Worm (Caenorhabditis elegans) whole organism, midembryonic: ENCODE results near the gene pqn-75.

Experiments used
- T22C8.4 ChIP-seq: fragments of 200-800 bp; sonication (Bioruptor generic); IDR thresholded peaks from 2 replicates; pipeline ENCODE4 v1.3.6; 2022; ENCODE audit warnings: missing genetic modification characterization, missing compliant biosample characterization
- cog-1 ChIP-seq: sonication (generic microtip); optimal IDR thresholded peaks from 2 replicates; lab custom pipeline; 2016; ENCODE audit warnings: missing genetic modification characterization, missing compliant biosample characterization
- flt-1 ChIP-seq: fragments of 200-800 bp; sonication (Bioruptor generic); IDR thresholded peaks from 2 replicates; pipeline ENCODE4 v1.3.6; 2022; ENCODE audit warnings: missing genetic modification characterization, missing compliant biosample characterization
- klf-2 ChIP-seq: fragments of 200-800 bp; sonication (Bioruptor generic); conservative IDR thresholded peaks from 2 replicates; pipeline ENCODE4 v1.3.6; 2022; ENCODE audit warnings: missing genetic modification reagents, missing genetic modification characterization, missing compliant biosample characterization
- med-1 ChIP-seq: sonication (generic microtip); optimal IDR thresholded peaks from 2 replicates; lab custom pipeline; 2017; ENCODE audit warnings: missing genetic modification characterization, mild to moderate bottlenecking, missing compliant biosample characterization, antibody characterized with exemption, missing genetic modification reagents; ENCODE audit not compliant: insufficient read depth
- ref-1 ChIP-seq: fragments of 200-800 bp; sonication (Bioruptor generic); conservative IDR thresholded peaks from 2 replicates; pipeline ENCODE4 v1.3.6; 2022; ENCODE audit warnings: missing genetic modification reagents, missing genetic modification characterization, missing compliant biosample characterization
- tab-1 ChIP-seq: fragments of 200-800 bp; sonication (Bioruptor generic); IDR thresholded peaks from 2 replicates; pipeline ENCODE4 v1.3.6; 2022; ENCODE audit warnings: missing genetic modification characterization, missing compliant biosample characterization
- ztf-23 ChIP-seq: fragments of 200-800 bp; sonication (Bioruptor generic); IDR thresholded peaks from 2 replicates; pipeline ENCODE4 v1.3.6; 2022; ENCODE audit warnings: missing genetic modification reagents, missing genetic modification characterization, missing compliant biosample characterization
- ztf-29 ChIP-seq: fragments of 200-800 bp; sonication (Bioruptor generic); IDR thresholded peaks from 2 replicates; pipeline ENCODE4 v1.3.6; 2022; ENCODE audit warnings: missing genetic modification reagents, missing genetic modification characterization, missing compliant biosample characterization

The pqn-75 gene

ce11 chrIV:4072027-4072426 lies at the start of gene pqn-75:
pqn-75 (plus strand) TSS chrIV:4072327.
- TF ChIP-seq klf-2 (GFP tag; lab: Robert Waterston, UW) (no peak), ztf-23 (GFP tag; lab: Robert Waterston, UW) (no peak), T22C8.4 (GFP tag; lab: Robert Waterston, UW) (no peak), flt-1 (GFP tag; lab: Robert Waterston, UW) (no peak), ztf-29 (no peak), med-1 (GFP tag; lab: Kevin White, UChicago) (no peak), ref-1 (GFP tag; lab: Robert Waterston, UW) (no peak), tab-1 (GFP tag; lab: Robert Waterston, UW) (no peak)

DNA sequence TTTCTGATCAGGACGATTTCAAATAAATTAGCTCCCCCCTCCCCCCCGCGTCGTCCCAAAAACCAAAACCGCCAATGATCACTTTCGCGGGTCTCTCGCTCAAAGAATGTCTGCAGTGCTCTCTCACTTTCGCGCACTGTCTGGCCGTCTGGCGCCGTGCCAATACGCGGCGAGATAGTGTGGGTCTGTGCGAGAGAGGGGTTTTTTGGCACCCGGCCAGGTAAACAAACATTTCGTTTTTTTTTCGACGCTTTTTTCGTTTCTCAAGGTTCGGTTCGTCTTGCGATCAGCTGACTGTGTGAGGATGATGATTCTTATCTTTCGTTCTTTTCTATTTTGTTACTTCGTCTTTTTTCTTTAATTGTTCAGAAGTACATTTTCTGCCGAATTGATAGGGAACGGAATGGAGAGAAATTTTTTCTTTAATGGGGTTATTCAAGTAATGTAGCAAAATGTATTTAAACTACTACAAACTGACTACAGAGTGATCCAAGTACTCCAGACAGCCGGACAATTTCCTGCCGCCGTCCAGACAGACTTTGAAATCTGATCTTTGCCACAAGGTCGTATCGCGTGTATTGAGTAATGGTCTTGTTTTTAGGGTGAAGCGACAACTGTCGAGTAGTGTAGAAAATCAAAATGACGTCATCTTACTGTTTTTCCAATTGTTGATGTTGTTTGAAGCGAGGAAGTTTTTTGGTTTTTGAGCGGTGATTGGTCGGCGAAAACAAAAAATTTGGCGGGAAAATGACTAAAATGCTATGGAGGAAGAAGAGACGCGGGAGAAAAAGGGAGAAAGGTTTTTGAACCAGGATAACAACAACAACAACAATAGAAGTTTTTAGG lies 47.7 kb upstream of the pqn-75 start:
- TF ChIP-seq ztf-29 = no peak
- no peak for TF ChIP-seq flt-1 (GFP tag; lab: Robert Waterston, UW)
- TF ChIP-seq ref-1 (GFP tag; lab: Robert Waterston, UW) = no peak
- TF ChIP-seq cog-1 (tag; lab: Kevin White, UChicago) = no peak
- no peak for TF ChIP-seq tab-1 (GFP tag; lab: Robert Waterston, UW)
- TF ChIP-seq T22C8.4 (GFP tag; lab: Robert Waterston, UW) = no peak
- TF ChIP-seq klf-2 (GFP tag; lab: Robert Waterston, UW) = no peak
- TF ChIP-seq med-1 (GFP tag; lab: Kevin White, UChicago) = no peak
- no peak for TF ChIP-seq ztf-23 (GFP tag; lab: Robert Waterston, UW)

- TF ChIP-seq klf-2 (GFP tag; lab: Robert Waterston, UW) (no peak), ztf-29 (no peak), med-1 (GFP tag; lab: Kevin White, UChicago) (no peak), T22C8.4 (GFP tag; lab: Robert Waterston, UW) (no peak), flt-1 (GFP tag; lab: Robert Waterston, UW) (no peak), cog-1 (tag; lab: Kevin White, UChicago) (no peak), tab-1 (GFP tag; lab: Robert Waterston, UW) (no peak), ref-1 (GFP tag; lab: Robert Waterston, UW) (no peak), ztf-23 (GFP tag; lab: Robert Waterston, UW) (no peak)
Measured at ce11 chrIV:4025923-4026322, 46.2 kb upstream of the pqn-75 start.

ce11 chrIV:4027106-4027888 lies 44.8 kb upstream of the pqn-75 start:
- no peak for TF ChIP-seq ztf-29
- TF ChIP-seq ref-1 (GFP tag; lab: Robert Waterston, UW) = no peak
- TF ChIP-seq med-1 (GFP tag; lab: Kevin White, UChicago) = no peak
- no peak for TF ChIP-seq ztf-23 (GFP tag; lab: Robert Waterston, UW)
- TF ChIP-seq klf-2 (GFP tag; lab: Robert Waterston, UW) = no peak
- no peak for TF ChIP-seq tab-1 (GFP tag; lab: Robert Waterston, UW)
- TF ChIP-seq cog-1 (tag; lab: Kevin White, UChicago) = no peak
- no peak for TF ChIP-seq flt-1 (GFP tag; lab: Robert Waterston, UW)
- TF ChIP-seq T22C8.4 (GFP tag; lab: Robert Waterston, UW) = no peak

ce11 chrIV:4028177-4028576 lies 44.0 kb upstream of the pqn-75 start:
- no peak for TF ChIP-seq ref-1 (GFP tag; lab: Robert Waterston, UW)
- TF ChIP-seq ztf-29 = no peak
- 0 out of 2 replicates have a peak, but pooled peaks have one; percentile 45 for TF ChIP-seq klf-2 (GFP tag; lab: Robert Waterston, UW)
- no peak for TF ChIP-seq tab-1 (GFP tag; lab: Robert Waterston, UW)
- TF ChIP-seq flt-1 (GFP tag; lab: Robert Waterston, UW) = peak; percentile 61; the same call in 1 of the 2 replicates
- TF ChIP-seq med-1 (GFP tag; lab: Kevin White, UChicago) = no peak
- TF ChIP-seq ztf-23 (GFP tag; lab: Robert Waterston, UW) = no peak
- no peak for TF ChIP-seq cog-1 (tag; lab: Kevin White, UChicago)

DNA sequence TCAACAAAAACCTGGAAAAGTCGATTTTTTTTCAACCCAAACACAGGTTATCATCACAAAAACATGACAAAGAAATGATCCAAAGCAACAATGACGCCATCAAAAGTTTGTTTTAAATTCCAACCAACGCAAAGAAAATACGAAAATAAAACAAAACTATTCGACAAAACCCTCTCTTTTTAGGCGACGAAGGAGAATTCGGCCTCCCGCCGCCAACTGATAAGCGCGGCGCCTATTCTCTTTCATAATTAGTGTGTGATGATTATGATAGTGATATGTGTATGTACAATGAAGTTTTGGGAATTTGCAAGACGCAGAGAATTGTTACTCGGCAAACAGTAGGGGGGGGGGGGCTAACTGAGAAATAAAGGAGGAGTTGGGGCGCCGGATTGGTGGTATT lies 42.8 kb upstream of the pqn-75 start:
- TF ChIP-seq T22C8.4 (GFP tag; lab: Robert Waterston, UW) (no peak), ref-1 (GFP tag; lab: Robert Waterston, UW) (no peak), flt-1 (GFP tag; lab: Robert Waterston, UW) (no peak), med-1 (GFP tag; lab: Kevin White, UChicago) (no peak), cog-1 (tag; lab: Kevin White, UChicago) (no peak), ztf-29 (no peak), ztf-23 (GFP tag; lab: Robert Waterston, UW) (no peak), tab-1 (GFP tag; lab: Robert Waterston, UW) (no peak), klf-2 (GFP tag; lab: Robert Waterston, UW) (no peak)

DNA sequence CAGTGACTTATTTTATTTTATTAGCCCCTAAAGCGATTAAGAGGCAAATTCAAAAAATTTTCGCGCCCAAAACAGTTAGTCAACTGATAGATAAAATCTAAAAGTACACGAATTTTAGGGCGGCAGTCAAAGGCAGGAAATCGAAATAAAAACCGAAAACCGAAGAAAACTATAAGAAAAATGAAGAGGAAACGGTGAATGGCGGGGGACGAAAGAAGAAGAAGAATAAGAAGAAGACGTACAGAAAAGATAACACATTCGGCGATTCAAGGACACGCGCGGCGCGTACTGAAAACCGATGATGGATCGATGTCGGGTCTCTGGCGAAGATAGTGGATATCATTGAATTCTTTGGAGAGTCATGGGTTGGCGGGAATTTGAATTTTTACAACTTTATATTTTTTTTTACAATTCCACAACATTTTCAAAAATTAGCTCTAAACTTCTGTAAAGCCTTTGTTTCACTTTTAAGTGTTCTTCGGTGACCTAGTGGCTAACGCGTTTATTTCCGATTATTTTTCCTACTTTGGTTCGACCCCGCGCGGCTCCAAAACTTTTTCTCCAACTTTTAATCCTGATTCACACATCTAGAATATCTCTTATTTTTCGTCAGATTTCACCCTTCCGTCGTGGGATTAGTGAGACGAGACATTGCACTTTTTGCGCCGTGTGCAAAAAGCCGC lies 41.1 kb upstream of the pqn-75 start:
- TF ChIP-seq klf-2 (GFP tag; lab: Robert Waterston, UW) (no peak), ztf-29 (no peak), ref-1 (GFP tag; lab: Robert Waterston, UW) (no peak), T22C8.4 (GFP tag; lab: Robert Waterston, UW) (no peak), flt-1 (GFP tag; lab: Robert Waterston, UW) (no peak), tab-1 (GFP tag; lab: Robert Waterston, UW) (no peak), ztf-23 (GFP tag; lab: Robert Waterston, UW) (no peak), med-1 (GFP tag; lab: Kevin White, UChicago) (no peak), cog-1 (tag; lab: Kevin White, UChicago) (no peak)

DNA sequence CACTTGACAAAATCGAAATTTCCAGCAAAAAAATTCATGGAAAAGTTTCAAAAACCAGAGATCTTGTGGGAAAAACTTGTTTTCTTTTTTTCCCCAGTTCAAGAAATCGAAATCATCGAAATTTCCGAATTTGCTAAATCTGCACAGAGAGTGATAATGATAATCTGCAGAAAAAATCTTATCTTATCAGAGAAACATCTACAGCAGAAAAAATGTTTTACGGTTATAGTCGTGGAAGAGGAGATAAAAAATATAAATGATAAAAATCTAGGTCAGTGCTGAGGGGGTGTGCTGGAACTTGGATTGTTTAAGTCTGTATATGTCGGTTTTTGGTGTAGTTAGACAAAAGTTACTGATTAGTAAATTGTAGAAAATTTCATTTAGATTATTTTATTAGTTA lies 39.8 kb upstream of the pqn-75 start:
- TF ChIP-seq ref-1 (GFP tag; lab: Robert Waterston, UW) (no peak), klf-2 (GFP tag; lab: Robert Waterston, UW) (no peak), flt-1 (GFP tag; lab: Robert Waterston, UW) (no peak), T22C8.4 (GFP tag; lab: Robert Waterston, UW) (no peak)
